Worm (Caenorhabditis elegans): Measurements from ENCODE around the gene wbp-2.

The wbp-2 gene

ce11 chrII:9282065-9282464 is 47.5 kb upstream of the wbp-2 start:
- no peak for TF ChIP-seq vab-15 (tag; optimal IDR thresholded peaks at IDR 0.05)
- no peak for TF ChIP-seq efl-1 (optimal IDR thresholded peaks at IDR 0.05)
- peak in 1 of 2 experiments; percentile 11 for TF ChIP-seq efl-1 (GFP tag; optimal IDR thresholded peaks at IDR 0.05 in 1 of 2)

- TF ChIP-seq ceh-63 (GFP tag; optimal IDR thresholded peaks at IDR 0.05) = no peak
- peak; percentile 89 for TF ChIP-seq C16A3.4 (tag; optimal IDR thresholded peaks at IDR 0.05)
- TF ChIP-seq nhr-90 (tag; optimal IDR thresholded peaks at IDR 0.05; ENCODE audit: poor library complexity) = peak; percentile 84
- no peak for TF ChIP-seq nhr-84 (tag; optimal IDR thresholded peaks at IDR 0.05)
- TF ChIP-seq unc-62 (GFP tag; optimal IDR thresholded peaks at IDR 0.05) = peak; percentile 26
- no peak for TF ChIP-seq sptf-1 (tag; optimal IDR thresholded peaks at IDR 0.05)
- no peak for TF ChIP-seq hlh-4 (tag; optimal IDR thresholded peaks at IDR 0.05)
- TF ChIP-seq rnt-1 (tag; optimal IDR thresholded peaks at IDR 0.05) = peak; percentile 89
- peak; percentile 72 for TF ChIP-seq dsc-1 (tag; optimal IDR thresholded peaks at IDR 0.05)
- peak; percentile 56 for TF ChIP-seq ceh-8 (GFP tag; optimal IDR thresholded peaks at IDR 0.05)
- peak; percentile 96 for TF ChIP-seq nhr-85 (tag)
- TF ChIP-seq unc-30 (tag; optimal IDR thresholded peaks at IDR 0.05) = no peak
- TF ChIP-seq lin-35 (GFP tag; optimal IDR thresholded peaks at IDR 0.05) = peak; percentile 83 to 87
- peak in 4 of 6 experiments; percentile 48 to 78 (median 58) for TF ChIP-seq elt-3 (tag; optimal IDR thresholded peaks at IDR 0.05)
- TF ChIP-seq sox-4 (tag; optimal IDR thresholded peaks at IDR 0.05) = peak; percentile 52
- peak; percentile 70 for TF ChIP-seq grh-1 (GFP tag; IDR thresholded peaks at IDR 0.05)
- TF ChIP-seq swsn-7 (tag; optimal IDR thresholded peaks at IDR 0.05) = peak; percentile 94
- no peak for TF ChIP-seq ces-1 (GFP tag; optimal IDR thresholded peaks at IDR 0.05)
- TF ChIP-seq fos-1 (tag; optimal IDR thresholded peaks at IDR 0.05) = peak; percentile 72
- no peak for TF ChIP-seq fkh-4 (tag; optimal IDR thresholded peaks at IDR 0.05; ENCODE audit: borderline replicate concordance)
- TF ChIP-seq snpc-4 (tag; optimal IDR thresholded peaks at IDR 0.05) = peak; percentile 51
- no peak for TF ChIP-seq tlp-1 (tag; optimal IDR thresholded peaks at IDR 0.05)
- no peak for TF ChIP-seq pqm-1 (tag; optimal IDR thresholded peaks at IDR 0.05)
- peak; percentile 75 for TF ChIP-seq blmp-1 (tag; optimal IDR thresholded peaks at IDR 0.05)
- peak; percentile 72 for TF ChIP-seq skn-1 (tag; optimal IDR thresholded peaks at IDR 0.05)
- TF ChIP-seq mdl-1 (tag; optimal IDR thresholded peaks at IDR 0.05) = peak in 1 of 2 experiments; percentile 90
- TF ChIP-seq pax-3 (tag; optimal IDR thresholded peaks at IDR 0.05) = peak; percentile 31
- TF ChIP-seq unc-130 (tag; optimal IDR thresholded peaks at IDR 0.05) = peak; percentile 66
- no peak; the same call in 1 of the 2 replicates for TF ChIP-seq ceh-88 (GFP tag; IDR thresholded peaks at IDR 0.05)
- TF ChIP-seq nhr-19 (GFP tag; conservative IDR thresholded peaks at IDR 0.05) = peak; percentile 87
- no peak for TF ChIP-seq Y116A8C.19 (tag; optimal IDR thresholded peaks at IDR 0.05; ENCODE audit: borderline replicate concordance)
- TF ChIP-seq unc-86 (tag; optimal IDR thresholded peaks at IDR 0.05) = peak; percentile 88
- peak; percentile 62 for TF ChIP-seq sup-37 (GFP tag; optimal IDR thresholded peaks at IDR 0.05)
- peak; percentile 45 for TF ChIP-seq zip-4 (GFP tag; optimal IDR thresholded peaks at IDR 0.05)
- peak; percentile 94 for TF ChIP-seq tbx-2 (tag; optimal IDR thresholded peaks at IDR 0.05)
- TF ChIP-seq fkh-8 (tag; optimal IDR thresholded peaks at IDR 0.05) = peak; percentile 95
- peak; percentile 9 for TF ChIP-seq aha-1 (tag; optimal IDR thresholded peaks at IDR 0.05)
- TF ChIP-seq C34B4.2 (tag; optimal IDR thresholded peaks at IDR 0.05) = peak; percentile 97
- TF ChIP-seq aly-2 (tag; optimal IDR thresholded peaks at IDR 0.05) = peak; percentile 75
- TF ChIP-seq hlh-17 (GFP tag; optimal IDR thresholded peaks at IDR 0.05; ENCODE audit: borderline replicate concordance) = no peak
- TF ChIP-seq lin-15B (tag; optimal IDR thresholded peaks at IDR 0.05) = no peak
- peak; percentile 92 for TF ChIP-seq ztf-4 (tag; optimal IDR thresholded peaks at IDR 0.05)
- peak; percentile 98 for TF ChIP-seq snu-23 (GFP tag; optimal IDR thresholded peaks at IDR 0.05)
- TF ChIP-seq unc-98 (GFP tag; IDR thresholded peaks at IDR 0.05) = no peak
- peak; percentile 62 for TF ChIP-seq isw-1 (GFP tag; IDR thresholded peaks at IDR 0.05)
- TF ChIP-seq nhr-71 (tag; optimal IDR thresholded peaks at IDR 0.05) = peak; percentile 97
- TF ChIP-seq F16B12.6 (tag; optimal IDR thresholded peaks at IDR 0.05) = no peak
- TF ChIP-seq elt-2 (tag; optimal IDR thresholded peaks at IDR 0.05) = peak; percentile 77
- peak; percentile 50 to 59 for TF ChIP-seq egl-27 (tag; optimal IDR thresholded peaks at IDR 0.05)
Measured at ce11 chrII:9282787-9283186, 46.8 kb upstream of the wbp-2 start.
